Worm (Caenorhabditis elegans): ENCODE measurements around the gene irld-18.
"Not testable (repeated sequence)": the region's sequence is repeated elsewhere in the genome, so short reads cannot be mapped to it uniquely, and the experiment has no call there.

The irld-18 gene

DNA sequence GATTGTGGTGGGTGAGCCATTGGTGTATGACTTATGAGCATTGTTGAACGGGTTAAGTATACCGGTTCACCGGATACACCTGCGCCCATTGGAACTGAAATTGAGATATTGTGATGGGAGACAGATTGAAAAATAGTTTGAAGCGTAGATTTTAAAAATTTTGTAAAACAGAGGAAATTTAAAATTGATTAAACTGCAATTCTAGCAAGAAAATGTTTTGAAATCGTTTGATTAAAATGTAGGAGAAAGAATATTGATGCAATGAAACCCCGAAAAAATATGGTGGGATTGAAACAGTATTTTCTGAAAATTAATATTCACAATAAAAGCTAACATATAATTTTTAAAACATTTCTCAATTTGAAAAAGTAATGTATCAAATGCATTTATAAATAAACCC, 26.1 kb downstream of the irld-18 start, which contains the start of gene Y57G11B.6:
Y57G11B.6 (minus strand) TSS at position 101 of the 400 bp plus-strand sequence.
- TF ChIP-seq lsy-2 (tag; optimal IDR thresholded peaks at IDR 0.05) (no peak), flh-1 (GFP tag; optimal IDR thresholded peaks at IDR 0.05) (no peak), ham-2 (GFP tag; optimal IDR thresholded peaks at IDR 0.05) (no peak), sem-2 (GFP tag; optimal IDR thresholded peaks at IDR 0.05) (no peak), pha-4 (tag; optimal IDR thresholded peaks at IDR 0.05) (no peak), tbx-8 (GFP tag; optimal IDR thresholded peaks at IDR 0.05) (no peak), unc-62 (GFP tag; optimal IDR thresholded peaks at IDR 0.05) (no peak), nhr-237 (tag; optimal IDR thresholded peaks at IDR 0.05) (no peak), lin-13 (tag; optimal IDR thresholded peaks at IDR 0.05) (no peak), mab-5 (tag; optimal IDR thresholded peaks at IDR 0.05) (no peak), bed-3 (GFP tag; optimal IDR thresholded peaks at IDR 0.05) (no peak), mep-1 (tag; optimal IDR thresholded peaks at IDR 0.05) (no peak)

ce11 chrIV:14551870-14552269, 29.0 kb downstream of the irld-18 start, which contains the start of gene pals-30:
pals-30 (minus strand) TSS chrIV:14551970.
- TF ChIP-seq bed-3 (GFP tag; optimal IDR thresholded peaks at IDR 0.05); lin-13 (tag; optimal IDR thresholded peaks at IDR 0.05); ceh-43 (GFP tag; optimal IDR thresholded peaks at IDR 0.05): not testable (repeated sequence)

DNA sequence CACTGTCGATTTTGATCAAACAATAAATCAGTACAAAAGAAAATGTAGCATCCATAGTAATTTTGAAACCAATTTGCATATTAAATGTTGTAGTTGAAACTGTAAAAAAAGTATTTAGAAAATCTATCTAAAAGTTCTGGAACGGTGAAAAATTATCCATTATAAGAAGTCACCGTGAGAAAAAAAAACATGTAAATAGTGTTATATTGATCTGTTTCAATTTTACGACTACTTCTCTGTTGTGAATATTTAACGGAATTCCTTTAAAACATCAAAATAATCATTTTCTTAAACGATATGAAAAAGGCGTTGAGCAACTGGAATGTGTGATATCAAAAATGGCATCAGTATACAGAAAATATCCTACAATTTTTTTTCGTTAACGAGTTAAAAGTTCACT, 31.5 kb downstream of the irld-18 start, which contains the start of gene T27E7.9:
T27E7.9 (minus strand) TSS at position 101 of the 400 bp plus-strand sequence.
- TF ChIP-seq drap-1 (GFP tag; optimal IDR thresholded peaks at IDR 0.05): no peak
- no peak for TF ChIP-seq bed-3 (GFP tag; optimal IDR thresholded peaks at IDR 0.05)
- no peak for TF ChIP-seq zip-8 (tag; optimal IDR thresholded peaks at IDR 0.05)
- TF ChIP-seq nhr-28 (tag; optimal IDR thresholded peaks at IDR 0.05): no peak
- no peak for TF ChIP-seq nhr-76 (tag; optimal IDR thresholded peaks at IDR 0.05)
- TF ChIP-seq cnd-1 (tag; optimal IDR thresholded peaks at IDR 0.05): no peak
- TF ChIP-seq tbx-8 (GFP tag; optimal IDR thresholded peaks at IDR 0.05): no peak
- no peak for TF ChIP-seq pha-4 (tag; optimal IDR thresholded peaks at IDR 0.05)
- no peak for TF ChIP-seq nhr-237 (tag; optimal IDR thresholded peaks at IDR 0.05)

- TF ChIP-seq tbx-8 (GFP tag; optimal IDR thresholded peaks at IDR 0.05) (no peak), nhr-237 (tag; optimal IDR thresholded peaks at IDR 0.05) (no peak), elt-1 (tag; optimal IDR thresholded peaks at IDR 0.05; ENCODE audit: borderline replicate concordance, insufficient read depth) (no peak), lin-13 (tag; optimal IDR thresholded peaks at IDR 0.05) (no peak), mab-5 (tag; optimal IDR thresholded peaks at IDR 0.05) (no peak), lin-32 (GFP tag; optimal IDR thresholded peaks at IDR 0.05) (no peak)
These were observed 33.5 kb downstream of the irld-18 start for ce11 chrIV:14547292-14547691.

DNA sequence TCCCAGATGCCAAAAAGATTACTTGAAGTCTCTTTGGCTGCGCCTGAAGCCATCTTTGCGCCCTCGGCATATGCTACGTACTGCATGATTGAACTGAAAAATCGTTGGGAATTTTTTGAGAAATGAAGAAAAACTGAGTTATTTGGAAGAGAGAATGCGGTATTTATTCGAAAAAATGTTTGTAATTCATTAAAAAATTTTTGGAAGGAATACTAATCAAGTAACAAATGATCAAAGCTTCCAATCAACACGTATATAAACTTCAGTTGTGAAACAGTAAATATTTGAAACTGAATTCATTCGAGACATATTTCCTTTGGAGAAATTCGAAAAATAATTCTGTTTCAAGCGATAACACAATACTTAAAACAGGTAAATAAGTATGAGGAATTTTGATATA, 38.3 kb downstream of the irld-18 start, which contains the start of gene pals-29:
pals-29 (minus strand) TSS at position 101 of the 400 bp plus-strand sequence.
- TF ChIP-seq ceh-39 (tag; optimal IDR thresholded peaks at IDR 0.05): no peak
- TF ChIP-seq ceh-43 (GFP tag; optimal IDR thresholded peaks at IDR 0.05): no peak
- TF ChIP-seq mep-1 (tag; optimal IDR thresholded peaks at IDR 0.05): no peak
- no peak for TF ChIP-seq hlh-1 (tag; optimal IDR thresholded peaks at IDR 0.05)
- no peak for TF ChIP-seq nhr-28 (tag; optimal IDR thresholded peaks at IDR 0.05)
- TF ChIP-seq snpc-4 (tag; optimal IDR thresholded peaks at IDR 0.05): no peak
- no peak for TF ChIP-seq lsy-2 (tag; optimal IDR thresholded peaks at IDR 0.05)
- no peak for TF ChIP-seq nhr-12 (tag; optimal IDR thresholded peaks at IDR 0.05)
- no peak for TF ChIP-seq sem-2 (GFP tag; optimal IDR thresholded peaks at IDR 0.05)
- TF ChIP-seq bed-3 (GFP tag; optimal IDR thresholded peaks at IDR 0.05): no peak

ce11 chrIV:14536911-14537310, 43.9 kb downstream of the irld-18 start, which contains the start of gene T27E7.5:
T27E7.5 (plus strand) TSS chrIV:14537163.
- no peak for TF ChIP-seq pha-4 (tag; optimal IDR thresholded peaks at IDR 0.05)
- TF ChIP-seq ham-2 (GFP tag; optimal IDR thresholded peaks at IDR 0.05): no peak
- no peak for TF ChIP-seq hlh-1 (tag; optimal IDR thresholded peaks at IDR 0.05)
- TF ChIP-seq zip-8 (tag; optimal IDR thresholded peaks at IDR 0.05): no peak
- no peak for TF ChIP-seq nhr-237 (tag; optimal IDR thresholded peaks at IDR 0.05)

DNA sequence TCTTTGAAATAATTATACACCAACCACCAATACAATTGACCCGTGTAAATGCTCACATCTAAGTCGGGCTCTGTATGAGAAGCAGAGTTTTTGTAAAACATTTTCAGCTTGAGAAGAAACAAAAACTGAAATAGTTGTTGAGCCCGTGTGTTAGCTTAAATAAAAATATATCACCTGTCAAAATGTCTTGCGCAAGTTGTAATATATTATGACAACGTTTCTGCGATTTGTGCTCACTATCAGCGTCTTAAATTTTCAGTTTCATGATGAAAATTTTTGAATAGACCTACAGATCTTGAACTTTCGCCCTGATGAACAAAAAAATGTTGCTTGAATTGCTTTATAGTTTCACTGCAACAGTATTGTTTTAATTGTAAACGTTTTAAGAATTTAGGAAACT, 45.9 kb downstream of the irld-18 start, which contains the start of gene T27E7.4:
T27E7.4 (minus strand) TSS at position 101 of the 400 bp plus-strand sequence.
- TF ChIP-seq blmp-1 (tag; optimal IDR thresholded peaks at IDR 0.05) (no peak), nhr-12 (tag; optimal IDR thresholded peaks at IDR 0.05) (no peak), nhr-237 (tag; optimal IDR thresholded peaks at IDR 0.05) (no peak), hlh-1 (tag; optimal IDR thresholded peaks at IDR 0.05) (no peak), tbx-8 (GFP tag; optimal IDR thresholded peaks at IDR 0.05) (no peak), unc-39 (tag; optimal IDR thresholded peaks at IDR 0.05) (no peak), drap-1 (GFP tag; optimal IDR thresholded peaks at IDR 0.05) (no peak), ceh-43 (GFP tag; optimal IDR thresholded peaks at IDR 0.05) (no peak), elt-3 (tag; optimal IDR thresholded peaks at IDR 0.05) (no peak), elt-1 (tag; optimal IDR thresholded peaks at IDR 0.05; ENCODE audit: borderline replicate concordance, insufficient read depth) (no peak), lin-32 (GFP tag; optimal IDR thresholded peaks at IDR 0.05) (no peak), snpc-4 (tag; optimal IDR thresholded peaks at IDR 0.05) (no peak), ceh-83 (GFP tag; optimal IDR thresholded peaks at IDR 0.05) (no peak)
